Worm (Caenorhabditis elegans): ENCODE measurements around the gene ins-17.

DNA sequence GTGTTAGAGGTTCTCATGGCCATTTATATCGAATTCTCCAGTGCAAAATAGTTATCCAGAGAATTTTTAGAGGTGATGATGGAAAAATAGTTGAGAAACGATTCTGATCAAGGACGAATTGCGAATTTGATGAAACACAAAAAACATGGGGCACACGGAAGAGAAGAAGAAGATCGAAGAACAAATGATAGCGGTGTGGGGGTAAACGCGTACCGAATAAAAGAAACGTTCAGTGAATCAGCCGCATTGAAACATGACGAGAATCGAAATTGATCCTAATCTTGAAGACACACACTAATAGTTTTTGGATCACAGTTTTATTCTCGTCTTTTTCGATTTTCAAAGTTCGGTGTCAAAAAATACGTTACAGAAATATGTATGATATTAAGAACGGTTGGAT, 17.9 kb upstream of the ins-17 start:
- TF ChIP-seq ztf-4 (tag; optimal IDR thresholded peaks at IDR 0.05) (no peak), sox-4 (tag; optimal IDR thresholded peaks at IDR 0.05) (no peak), lin-13 (GFP tag; optimal IDR thresholded peaks at IDR 0.05) (no peak), skn-1 (tag; optimal IDR thresholded peaks at IDR 0.05) (no peak), nhr-237 (tag; optimal IDR thresholded peaks at IDR 0.05) (no peak), ceh-82 (tag; optimal IDR thresholded peaks at IDR 0.05) (no peak), snu-23 (GFP tag; optimal IDR thresholded peaks at IDR 0.05) (no peak)

Measured in whole organism, L1 larva.